Fruit fly (Drosophila melanogaster) whole organism, pupa: Measurements from ENCODE around the gene fry.

Experiments used
- CG10348 ChIP-seq: fragments of 200-800 bp; sonication (Bioruptor generic); IDR thresholded peaks from 2 replicates; pipeline ENCODE4 v1.3.6; 2022; ENCODE audit warnings: missing biosample characterization, missing genetic modification characterization
- CG12605 ChIP-seq: fragments of 200-800 bp; sonication (Bioruptor generic); IDR thresholded peaks from 2 replicates; pipeline ENCODE4 v1.3.6; 2022; ENCODE audit warnings: missing biosample characterization, missing genetic modification characterization
- CG13204 ChIP-seq: fragments of 200-800 bp; sonication (Bioruptor generic); optimal IDR thresholded peaks from 2 replicates; lab custom pipeline; 2018; ENCODE audit warnings: missing biosample characterization, mild to moderate bottlenecking, missing genetic modification characterization, moderate library complexity
- CG14655 ChIP-seq: fragments of 200-800 bp; sonication (Bioruptor generic); optimal IDR thresholded peaks from 3 replicates; lab custom pipeline; 2017; ENCODE audit warnings: mild to moderate bottlenecking, missing biosample characterization, missing genetic modification reagents, missing genetic modification characterization
- CG15710 ChIP-seq: fragments of 200-800 bp; sonication (Bioruptor generic); optimal IDR thresholded peaks from 2 replicates; lab custom pipeline; 2018; ENCODE audit warnings: missing biosample characterization, mild to moderate bottlenecking, missing genetic modification characterization, moderate library complexity
- CG17806 ChIP-seq: fragments of 200-800 bp; sonication (Bioruptor generic); optimal IDR thresholded peaks from 2 replicates; lab custom pipeline; 2018; ENCODE audit warnings: missing biosample characterization, mild to moderate bottlenecking, missing genetic modification characterization, moderate library complexity
- CG32121 ChIP-seq: fragments of 200-800 bp; sonication (Bioruptor generic); IDR thresholded peaks from 2 replicates; pipeline ENCODE4 v1.3.6; 2022; ENCODE audit warnings: missing biosample characterization, missing genetic modification characterization
- CG34367 ChIP-seq: fragments of 200-800 bp; sonication (Bioruptor generic); optimal IDR thresholded peaks from 2 replicates; lab custom pipeline; 2018; ENCODE audit warnings: missing biosample characterization, mild to moderate bottlenecking, missing genetic modification characterization
- CG4496 ChIP-seq: fragments of 200-800 bp; sonication (Bioruptor generic); IDR thresholded peaks from 3 replicates; pipeline ENCODE4 v1.3.6; 2022; ENCODE audit warnings: missing biosample characterization, missing genetic modification characterization
- CG8159 ChIP-seq: fragments of 200-800 bp; sonication (Bioruptor generic); optimal IDR thresholded peaks from 3 replicates; lab custom pipeline; 2018; ENCODE audit warnings: missing biosample characterization, mild to moderate bottlenecking, missing genetic modification characterization, moderate library complexity
- CG8301 ChIP-seq: fragments of 200-800 bp; sonication (Bioruptor generic); optimal IDR thresholded peaks from 2 replicates; lab custom pipeline; 2018; ENCODE audit warnings: missing biosample characterization, mild to moderate bottlenecking, missing genetic modification characterization
- CG9948 ChIP-seq: fragments of 200-800 bp; sonication (Bioruptor generic); optimal IDR thresholded peaks from 2 replicates; lab custom pipeline; 2018; ENCODE audit warnings: missing biosample characterization, mild to moderate bottlenecking, missing genetic modification characterization, moderate library complexity
- D1 ChIP-seq: fragments of 200-800 bp; sonication (Bioruptor generic); optimal IDR thresholded peaks from 2 replicates; lab custom pipeline; 2018; ENCODE audit warnings: missing biosample characterization, mild to moderate bottlenecking, missing genetic modification characterization, moderate library complexity
- EcR ChIP-seq: fragments of 200-800 bp; sonication (Bioruptor generic); optimal IDR thresholded peaks from 3 replicates; lab custom pipeline; 2019; ENCODE audit warnings: missing biosample characterization, missing genetic modification characterization, mild to moderate bottlenecking, moderate library complexity, missing genetic modification reagents
- Ets98B ChIP-seq: fragments of 200-800 bp; sonication (Bioruptor generic); IDR thresholded peaks from 2 replicates; pipeline ENCODE4 v1.3.6; 2022; ENCODE audit warnings: missing biosample characterization, missing genetic modification characterization
- Pif1A ChIP-seq: fragments of 200-800 bp; sonication (Bioruptor generic); optimal IDR thresholded peaks from 3 replicates; lab custom pipeline; 2016; ENCODE audit warnings: missing biosample characterization, missing genetic modification characterization
- Pif1B ChIP-seq: fragments of 200-800 bp; sonication (Bioruptor generic); optimal IDR thresholded peaks from 3 replicates; lab custom pipeline; 2016; ENCODE audit warnings: missing biosample characterization, missing genetic modification characterization
- Snoo ChIP-seq: fragments of 200-800 bp; sonication (Bioruptor generic); optimal IDR thresholded peaks from 3 replicates; lab custom pipeline; 2017; ENCODE audit warnings: missing biosample characterization, mild to moderate bottlenecking, missing genetic modification characterization, inconsistent platforms
- fd96Ca ChIP-seq: fragments of 200-800 bp; sonication (Bioruptor generic); IDR thresholded peaks from 3 replicates; pipeline ENCODE4 v1.3.6; 2022; ENCODE audit warnings: missing biosample characterization, missing genetic modification characterization
- gl ChIP-seq: fragments of 200-800 bp; sonication (Bioruptor generic); optimal IDR thresholded peaks from 2 replicates; lab custom pipeline; 2018; ENCODE audit warnings: missing biosample characterization, mild to moderate bottlenecking, missing genetic modification characterization
- rn ChIP-seq: fragments of 200-800 bp; sonication (Bioruptor generic); IDR thresholded peaks from 2 replicates; pipeline ENCODE4 v1.3.6; 2022; ENCODE audit warnings: missing biosample characterization, missing genetic modification characterization

Gene fry

DNA sequence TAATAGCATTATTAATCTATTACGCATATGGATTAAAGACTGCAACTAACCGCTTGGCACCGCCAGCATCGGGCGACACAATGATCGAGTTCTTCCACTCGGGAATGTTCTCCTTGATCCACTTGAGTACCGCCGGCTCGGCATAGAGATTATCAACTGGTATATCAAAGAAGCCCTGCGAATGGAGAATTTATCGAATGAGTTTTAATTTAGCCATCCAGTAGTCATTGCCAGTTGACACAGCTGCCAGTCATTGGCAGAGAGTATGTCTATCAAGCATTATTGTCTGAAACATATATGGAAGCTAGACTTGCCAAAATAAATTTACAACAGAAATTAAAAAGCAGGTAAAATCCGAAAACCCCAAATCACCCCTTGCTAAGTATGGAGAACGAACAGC is 6.0 kb upstream of the fry start, which contains the start of gene CG16719:
Gene CG16719, plus strand, starts transcription at position 301 of the 400 bp plus-strand sequence.
- TF ChIP-seq CG9948 (tag; lab: Kevin White, UChicago) (no peak), CG34367 (tag; lab: Kevin White, UChicago) (no peak), CG8159 (no peak), Ets98B (GFP tag; lab: Robert Waterston, UW) (no peak), CG15710 (no peak), CG17806 (tag; lab: Kevin White, UChicago) (no peak), CG8301 (tag; lab: Kevin White, UChicago) (no peak), gl (no peak), CG14655 (GFP tag; lab: Kevin White, UChicago) (no peak), rn (GFP tag; lab: Robert Waterston, UW) (no peak), CG32121 (no peak), CG12605 (GFP tag; lab: Robert Waterston, UW) (no peak), Pif1B (GFP tag; lab: Kevin White, UChicago) (no peak), Snoo (no peak), CG10348 (GFP tag; lab: Robert Waterston, UW) (no peak), EcR (no peak), fd96Ca (no peak), CG13204 (GFP tag; lab: Kevin White, UChicago) (no peak)

DNA sequence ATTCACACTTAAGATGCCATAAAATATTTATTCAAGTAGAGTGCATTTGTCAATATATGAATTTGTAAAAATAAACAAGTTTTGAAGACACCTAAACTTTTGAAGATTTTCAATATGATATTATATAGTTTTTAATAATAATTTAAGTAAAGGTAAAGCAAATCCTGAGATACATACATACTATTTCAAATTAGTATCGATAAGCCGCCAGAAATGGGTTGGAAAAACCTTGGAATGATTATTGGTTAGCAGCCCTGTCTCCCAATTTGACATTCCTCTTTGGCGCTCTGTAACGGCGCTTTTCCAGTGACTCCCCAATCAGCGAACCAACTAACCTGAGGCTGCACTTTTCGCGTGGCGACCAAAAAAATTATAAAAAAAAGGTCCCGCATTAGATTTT is 2.1 kb upstream of the fry start, which contains the start of gene alphaTub67C:
Gene alphaTub67C, plus strand, starts transcription at position 301 of the 400 bp plus-strand sequence.
- TF ChIP-seq CG4496 (GFP tag; lab: Robert Waterston, UW) (no peak), EcR (no peak), Pif1A (GFP tag; lab: Kevin White, UChicago) (no peak), CG8301 (tag; lab: Kevin White, UChicago) (no peak), Pif1B (GFP tag; lab: Kevin White, UChicago) (no peak), CG13204 (GFP tag; lab: Kevin White, UChicago) (no peak), CG12605 (GFP tag; lab: Robert Waterston, UW) (no peak), CG9948 (tag; lab: Kevin White, UChicago) (no peak)

DNA sequence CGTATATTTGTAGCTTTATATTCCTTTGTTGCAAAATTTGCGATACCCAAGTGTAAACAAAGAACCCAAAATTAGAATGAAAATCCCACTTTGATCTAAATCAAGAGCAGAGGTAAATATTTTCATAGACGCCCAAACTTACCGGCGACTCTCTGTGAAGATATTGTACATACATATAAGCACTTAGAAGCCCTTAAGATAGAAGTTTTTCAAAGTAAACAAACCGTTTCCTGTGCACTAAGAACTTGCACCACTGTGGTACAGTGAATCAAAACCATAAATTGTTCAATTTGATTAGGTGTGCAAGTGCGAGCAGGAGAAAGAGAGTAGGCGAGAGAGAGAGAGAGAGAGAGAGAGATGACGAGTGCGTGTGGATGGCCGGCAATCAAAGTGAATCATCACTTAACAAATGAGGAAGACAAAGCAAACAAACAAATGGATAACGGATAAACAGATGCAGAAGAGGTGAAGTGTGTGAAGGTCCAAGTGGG is 851 bp downstream of the fry start:
- TF ChIP-seq CG14655 (GFP tag; lab: Kevin White, UChicago) (no peak), CG8301 (tag; lab: Kevin White, UChicago) (peak; percentile 16), CG17806 (tag; lab: Kevin White, UChicago) (peak; percentile 3), CG34367 (tag; lab: Kevin White, UChicago) (no peak), CG15710 (no peak), Pif1A (GFP tag; lab: Kevin White, UChicago) (peak; percentile 43), CG8159 (no peak), CG10348 (GFP tag; lab: Robert Waterston, UW) (no peak), CG4496 (GFP tag; lab: Robert Waterston, UW) (no peak), Ets98B (GFP tag; lab: Robert Waterston, UW) (no peak), rn (GFP tag; lab: Robert Waterston, UW) (no peak), EcR (peak; percentile 85), Pif1B (GFP tag; lab: Kevin White, UChicago) (peak; percentile 20)

DNA sequence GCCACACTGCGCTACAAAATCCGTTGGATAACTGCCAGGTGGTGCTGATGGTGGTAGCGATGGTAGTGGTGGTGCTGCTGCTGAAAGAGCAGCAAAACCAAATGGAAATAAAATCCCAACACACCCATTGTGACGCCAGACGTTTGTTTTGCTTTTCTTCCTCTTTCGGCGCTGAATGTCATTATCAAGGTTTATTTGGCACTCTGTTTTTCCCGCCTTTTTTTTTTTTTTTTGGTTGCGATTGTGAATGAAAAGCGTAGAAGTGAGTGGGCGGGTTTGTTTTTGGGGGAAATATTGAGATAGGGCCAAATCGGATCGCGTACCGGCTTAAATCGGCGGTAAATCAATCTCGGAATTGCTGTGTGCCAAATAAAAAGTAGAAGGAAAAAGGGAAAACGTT is 1.6 kb downstream of the fry start:
- no peak for TF ChIP-seq Ets98B (GFP tag; lab: Robert Waterston, UW)
- no peak for TF ChIP-seq Pif1B (GFP tag; lab: Kevin White, UChicago)
- no peak for TF ChIP-seq CG8301 (tag; lab: Kevin White, UChicago)
- TF ChIP-seq, all 21 proteins: peak for 0

DNA sequence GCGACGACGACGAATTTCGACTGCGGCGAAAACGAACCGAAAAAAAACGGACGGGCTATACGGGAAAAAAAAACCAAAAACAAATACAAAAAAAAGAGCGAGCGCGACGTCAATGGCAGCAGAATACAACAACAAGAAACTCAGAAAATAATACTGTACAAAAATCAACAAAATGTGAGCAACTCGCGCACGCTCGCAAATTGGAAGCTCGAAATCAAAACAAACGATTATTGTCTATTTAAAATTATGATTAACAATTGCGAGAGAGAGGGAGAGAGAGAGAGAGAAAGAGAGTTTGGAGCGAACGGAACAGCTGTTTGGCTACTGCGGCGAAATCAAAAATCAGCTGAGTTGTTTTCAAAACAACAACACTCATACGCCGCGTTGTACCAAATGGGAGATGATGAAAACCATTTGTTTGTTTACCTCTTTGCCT is 3.4 kb downstream of the fry start:
- no peak for TF ChIP-seq CG10348 (GFP tag; lab: Robert Waterston, UW)
- TF ChIP-seq D1 (tag; lab: Kevin White, UChicago), result no peak
- TF ChIP-seq CG32121, result peak; percentile 73
- TF ChIP-seq Snoo, result peak; percentile 84
- peak; percentile 66 for TF ChIP-seq Pif1A (GFP tag; lab: Kevin White, UChicago)
- 0 out of 2 replicates have a peak, but pooled peaks have one; percentile 14 for TF ChIP-seq rn (GFP tag; lab: Robert Waterston, UW)
- no peak for TF ChIP-seq CG17806 (tag; lab: Kevin White, UChicago)
- TF ChIP-seq gl, result no peak
- TF ChIP-seq CG15710, result no peak
- peak; percentile 55 for TF ChIP-seq CG14655 (GFP tag; lab: Kevin White, UChicago)
- TF ChIP-seq Pif1B (GFP tag; lab: Kevin White, UChicago), result peak; percentile 17
- no peak for TF ChIP-seq CG9948 (tag; lab: Kevin White, UChicago)
- no peak for TF ChIP-seq CG8159
- no peak for TF ChIP-seq CG34367 (tag; lab: Kevin White, UChicago)
- TF ChIP-seq CG12605 (GFP tag; lab: Robert Waterston, UW), result peak; percentile 91
- peak; percentile 88 for TF ChIP-seq CG4496 (GFP tag; lab: Robert Waterston, UW)
- TF ChIP-seq CG8301 (tag; lab: Kevin White, UChicago), result no peak
- no peak; the same call in 1 of the 3 replicates for TF ChIP-seq fd96Ca
- no peak for TF ChIP-seq CG13204 (GFP tag; lab: Kevin White, UChicago)
- TF ChIP-seq EcR, result no peak
- peak; percentile 79 for TF ChIP-seq Ets98B (GFP tag; lab: Robert Waterston, UW)

DNA sequence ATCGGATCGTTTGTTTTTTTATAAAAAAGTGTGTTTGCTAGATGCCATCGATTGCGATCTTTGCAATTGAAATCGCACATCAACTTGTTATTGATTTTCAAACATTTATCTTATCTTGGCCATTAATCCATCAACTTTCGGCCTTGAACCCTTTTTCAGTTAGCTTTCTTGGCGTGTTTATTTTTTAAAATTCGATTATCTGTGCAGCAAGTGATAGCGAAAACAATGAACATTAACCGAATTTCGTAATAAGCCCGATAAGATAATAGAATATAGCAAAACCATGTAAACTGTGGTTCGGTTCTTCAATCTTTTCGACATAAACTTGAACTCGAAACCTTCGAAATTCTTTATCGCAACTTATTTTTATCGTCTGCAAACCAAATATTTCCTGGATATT is 4.6 kb downstream of the fry start:
- TF ChIP-seq CG4496 (GFP tag; lab: Robert Waterston, UW) (no peak), EcR (no peak), CG32121 (no peak), Pif1A (GFP tag; lab: Kevin White, UChicago) (no peak), fd96Ca (no peak), CG13204 (GFP tag; lab: Kevin White, UChicago) (no peak), gl (no peak), CG14655 (GFP tag; lab: Kevin White, UChicago) (no peak), Snoo (no peak), CG34367 (tag; lab: Kevin White, UChicago) (no peak), CG12605 (GFP tag; lab: Robert Waterston, UW) (no peak), rn (GFP tag; lab: Robert Waterston, UW) (no peak), CG8301 (tag; lab: Kevin White, UChicago) (no peak), CG8159 (no peak), CG9948 (tag; lab: Kevin White, UChicago) (no peak), Ets98B (GFP tag; lab: Robert Waterston, UW) (no peak), CG15710 (no peak), CG10348 (GFP tag; lab: Robert Waterston, UW) (no peak)
